Fruit fly (Drosophila melanogaster): Measurements from ENCODE around the gene Uch-L5R.

Gene Uch-L5R

DNA sequence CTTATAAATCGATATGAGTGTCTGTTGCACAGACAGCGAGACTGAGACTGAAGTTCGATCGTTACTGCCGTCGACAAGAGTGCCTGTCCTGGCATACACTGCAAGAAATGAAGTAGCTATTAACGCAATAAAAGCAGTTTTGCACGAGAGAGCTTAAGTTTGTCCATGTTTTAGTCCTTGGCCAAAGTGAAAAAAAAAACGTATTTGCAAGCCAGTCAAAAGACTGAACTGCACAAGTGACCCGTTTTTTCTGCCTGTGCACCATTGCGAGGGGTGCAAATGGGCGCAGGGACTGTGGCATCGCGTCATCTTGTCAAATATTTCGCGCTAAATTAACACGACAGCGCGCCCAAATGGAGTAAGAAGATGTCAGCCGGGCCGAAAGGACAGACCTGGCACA, 19.1 kb upstream of the Uch-L5R start (continued):
- no peak for TF ChIP-seq Hr4 (GFP tag; optimal IDR thresholded peaks at IDR 0.05)
- peak in 1 of 2 experiments; percentile 10 for TF ChIP-seq ss (GFP tag; optimal IDR thresholded peaks at IDR 0.05)
- no peak for TF ChIP-seq Ets21C (GFP tag; optimal IDR thresholded peaks at IDR 0.05)
- no peak for TF ChIP-seq CG32006 (GFP tag; optimal IDR thresholded peaks at IDR 0.05)
- TF ChIP-seq vri (GFP tag; optimal IDR thresholded peaks at IDR 0.05): no peak
- no peak for TF ChIP-seq CG15336 (GFP tag; IDR thresholded peaks at IDR 0.05)
- peak; percentile 26 for TF ChIP-seq esn (GFP tag; optimal IDR thresholded peaks at IDR 0.05)
- no peak for TF ChIP-seq dac (GFP tag; optimal IDR thresholded peaks at IDR 0.05)
- peak; percentile 46; the same call in 1 of the 3 replicates for TF ChIP-seq eg (GFP tag; IDR thresholded peaks at IDR 0.05)
- no peak for TF ChIP-seq CG6808 (GFP tag; optimal IDR thresholded peaks at IDR 0.05)
- no peak for TF ChIP-seq fd85E (GFP tag; optimal IDR thresholded peaks at IDR 0.05)
- no peak for TF ChIP-seq Sox15 (GFP tag; optimal IDR thresholded peaks at IDR 0.05)
- TF ChIP-seq spab (GFP tag; optimal IDR thresholded peaks at IDR 0.05): peak; percentile 10
- TF ChIP-seq CG1621 (tag; optimal IDR thresholded peaks at IDR 0.05): peak; percentile 13
- no peak for TF ChIP-seq CG34406 (GFP tag; optimal IDR thresholded peaks at IDR 0.05)
- no peak for TF ChIP-seq CG11902 (GFP tag; optimal IDR thresholded peaks at IDR 0.05)
- TF ChIP-seq CG7368 (GFP tag; optimal IDR thresholded peaks at IDR 0.05): no peak
- no peak for TF ChIP-seq CG16779 (tag; optimal IDR thresholded peaks at IDR 0.05)
- TF ChIP-seq Sox102F (GFP tag; optimal IDR thresholded peaks at IDR 0.05): no peak
- TF ChIP-seq OdsH (GFP tag; optimal IDR thresholded peaks at IDR 0.05): no peak
- no peak for TF ChIP-seq fkh (GFP tag; optimal IDR thresholded peaks at IDR 0.05)
- TF ChIP-seq Hr38 (GFP tag; optimal IDR thresholded peaks at IDR 0.05): no peak
- no peak for TF ChIP-seq Smox (GFP tag; optimal IDR thresholded peaks at IDR 0.05)

DNA sequence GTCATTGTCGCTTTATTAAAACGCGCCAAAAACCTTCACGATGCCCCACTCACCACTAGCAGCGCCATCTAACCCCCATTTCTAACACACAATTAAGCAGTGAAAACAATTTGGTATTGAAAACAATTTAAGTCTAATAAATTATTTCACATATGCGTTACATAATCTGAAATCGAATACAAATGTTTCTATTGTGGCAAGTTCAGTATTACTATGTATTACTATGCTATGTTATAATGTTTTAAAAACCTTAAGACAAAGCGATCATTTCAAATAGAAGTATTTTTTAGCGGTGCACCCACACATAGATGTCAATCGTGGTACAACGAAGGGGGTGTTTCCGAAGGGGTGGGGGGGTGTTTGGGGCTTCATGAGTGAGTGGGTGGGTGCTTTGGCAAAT, 17.2 kb upstream of the Uch-L5R start:
- TF ChIP-seq CG10669 (GFP tag; optimal IDR thresholded peaks at IDR 0.05): peak; percentile 10
- TF ChIP-seq Gug (GFP tag; IDR thresholded peaks at IDR 0.05): no peak
- TF ChIP-seq Ets96B (tag; optimal IDR thresholded peaks at IDR 0.05): peak; percentile 4
- no peak for TF ChIP-seq pdm3 (GFP tag; optimal IDR thresholded peaks at IDR 0.05)
- no peak for TF ChIP-seq fd85E (GFP tag; optimal IDR thresholded peaks at IDR 0.05)
- no peak for TF ChIP-seq CG7368 (GFP tag; optimal IDR thresholded peaks at IDR 0.05)
- TF ChIP-seq Eip78C (GFP tag): peak; percentile 39
- no peak for TF ChIP-seq lz (GFP tag; optimal IDR thresholded peaks at IDR 0.05)
- no peak for TF ChIP-seq CG16779 (tag; optimal IDR thresholded peaks at IDR 0.05)
- TF ChIP-seq CG8319 (GFP tag; optimal IDR thresholded peaks at IDR 0.05): no peak
- TF ChIP-seq OdsH (GFP tag; optimal IDR thresholded peaks at IDR 0.05): no peak
- peak; percentile 32 for TF ChIP-seq svp (GFP tag)
- no peak for TF ChIP-seq CG32006 (GFP tag; optimal IDR thresholded peaks at IDR 0.05)

DNA sequence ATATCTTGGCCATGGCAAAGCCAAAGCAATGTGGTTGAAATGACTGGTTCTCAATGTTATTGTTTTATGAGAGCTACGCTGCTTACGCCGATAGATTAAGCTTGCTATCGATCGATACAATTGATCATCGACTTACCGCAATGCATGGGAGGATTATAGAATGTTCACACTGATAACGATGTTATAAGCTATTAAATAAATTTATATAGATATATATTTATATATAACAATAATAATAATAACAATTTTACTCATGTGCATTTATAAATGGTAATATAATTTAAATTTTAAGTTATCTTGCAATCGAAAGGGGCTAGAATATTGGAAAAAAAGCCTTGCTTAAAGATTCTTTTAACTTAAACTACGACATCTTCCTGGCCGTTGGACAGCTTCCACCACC, 16.3 kb upstream of the Uch-L5R start, which contains the start of gene moon:
TSS of gene moon (minus strand) at position 101 of the 400 bp plus-strand sequence.
- TF ChIP-seq CG6808 (GFP tag; optimal IDR thresholded peaks at IDR 0.05): no peak

DNA sequence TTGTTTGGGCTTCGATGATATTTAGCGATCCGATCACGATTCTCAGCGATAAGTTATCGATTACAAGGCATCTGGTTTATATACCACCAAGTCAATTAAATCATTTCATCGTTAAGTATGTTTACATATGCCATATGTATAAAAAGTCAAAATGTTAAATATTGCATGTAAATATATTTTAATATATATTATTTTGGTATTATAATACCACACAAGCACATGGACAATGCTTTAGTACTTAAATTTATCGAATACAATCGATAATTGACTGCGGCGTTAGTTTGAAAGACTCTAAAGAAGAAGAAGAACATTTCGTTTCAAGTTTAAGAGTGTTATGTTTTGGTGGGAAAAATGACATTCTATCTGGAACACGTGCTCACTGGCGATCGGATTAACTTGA, 13.7 kb upstream of the Uch-L5R start, which contains the start of gene CG34323:
TSS of gene CG34323 (plus strand) at position 301 of the 400 bp plus-strand sequence.
- TF ChIP-seq OdsH (GFP tag; optimal IDR thresholded peaks at IDR 0.05) (no peak), Blimp-1 (GFP tag; optimal IDR thresholded peaks at IDR 0.05) (no peak), CG31627 (GFP tag; optimal IDR thresholded peaks at IDR 0.05) (no peak), Met (GFP tag; optimal IDR thresholded peaks at IDR 0.05) (no peak), Lpt (GFP tag; optimal IDR thresholded peaks at IDR 0.05) (no peak), CG8632 (GFP tag; optimal IDR thresholded peaks at IDR 0.05) (no peak), Hr39 (GFP tag; optimal IDR thresholded peaks at IDR 0.05) (no peak), fkh (GFP tag; optimal IDR thresholded peaks at IDR 0.05) (no peak), esn (GFP tag; optimal IDR thresholded peaks at IDR 0.05) (no peak), CG8119 (GFP tag; IDR thresholded peaks at IDR 0.05) (no peak), CG6163 (GFP tag; IDR thresholded peaks at IDR 0.05) (no peak), acj6 (GFP tag; optimal IDR thresholded peaks at IDR 0.05) (no peak), pdm3 (GFP tag; optimal IDR thresholded peaks at IDR 0.05) (no peak)

Measured in whole organism, prepupa.